Worm (Caenorhabditis elegans): ENCODE results near the gene tbx-2.

tbx-2 gene

DNA sequence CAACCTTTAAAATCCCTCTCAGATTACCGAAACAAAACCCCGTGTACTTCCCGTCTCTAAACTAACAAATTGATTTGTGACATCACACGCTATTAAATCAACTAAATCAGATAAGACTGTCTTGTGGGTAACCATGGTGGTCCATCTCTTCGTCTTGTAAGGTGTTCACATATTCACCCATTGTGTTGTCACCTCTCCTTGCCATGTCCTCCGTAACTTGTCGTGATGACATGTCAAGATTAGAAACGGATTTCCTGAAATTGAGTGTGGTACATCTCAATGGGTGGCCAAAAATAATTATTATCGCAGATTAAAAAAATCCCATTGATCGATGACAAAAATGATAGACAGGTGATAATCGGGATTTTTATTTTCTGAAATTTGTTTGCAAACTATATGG, 11.7 kb downstream of the tbx-2 start:
- TF ChIP-seq elt-1 (tag; optimal IDR thresholded peaks at IDR 0.05; ENCODE audit: borderline replicate concordance, insufficient read depth) (peak; percentile 68), lin-13 (tag; optimal IDR thresholded peaks at IDR 0.05) (no peak), nhr-2 (tag; optimal IDR thresholded peaks at IDR 0.05) (peak; percentile 33), unc-62 (GFP tag; optimal IDR thresholded peaks at IDR 0.05) (peak; percentile 42)

DNA sequence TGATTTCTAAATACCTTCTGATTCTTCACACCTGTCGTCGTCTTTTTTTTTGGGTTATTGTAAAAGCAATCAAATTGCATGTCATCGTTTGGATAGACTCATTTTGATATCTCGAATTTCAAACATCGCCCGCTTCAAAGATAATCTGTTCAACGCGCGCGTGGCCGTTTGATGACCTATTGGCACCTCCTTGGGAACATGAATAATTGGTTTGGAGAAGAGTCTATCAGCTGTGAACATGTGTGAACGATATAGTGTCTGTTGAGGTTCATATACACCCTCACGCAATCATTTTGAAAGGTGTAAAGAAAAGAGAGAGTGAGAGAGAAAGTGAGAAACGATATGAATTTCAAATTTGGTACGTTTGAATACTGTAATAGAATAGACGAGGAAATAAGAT, 15.5 kb downstream of the tbx-2 start:
- TF ChIP-seq nhr-2 (tag; optimal IDR thresholded peaks at IDR 0.05) (peak; percentile 24), mab-5 (tag; optimal IDR thresholded peaks at IDR 0.05) (no peak), lin-32 (GFP tag; optimal IDR thresholded peaks at IDR 0.05) (peak; percentile 84)

DNA sequence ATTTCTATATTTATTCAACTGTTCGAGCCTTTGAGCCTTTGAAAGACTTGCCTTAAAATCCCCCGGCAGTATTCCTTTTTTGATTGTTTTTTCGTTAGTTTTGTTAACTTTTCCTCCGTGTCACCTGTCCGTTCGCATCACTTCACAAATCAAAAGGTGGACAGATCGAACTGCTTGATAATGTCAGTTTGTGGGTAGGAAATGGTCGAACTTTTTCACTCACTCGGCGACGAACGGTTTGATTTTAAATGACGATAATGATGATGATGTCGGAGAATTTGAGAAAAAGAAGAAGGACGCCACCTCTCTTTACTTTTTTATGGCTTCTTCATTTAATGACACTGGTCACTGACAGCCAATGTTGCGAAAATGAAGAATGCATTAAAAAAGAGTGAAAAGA, 17.0 kb downstream of the tbx-2 start:
- TF ChIP-seq drap-1 (GFP tag; optimal IDR thresholded peaks at IDR 0.05) (no peak), zip-8 (tag; optimal IDR thresholded peaks at IDR 0.05) (no peak), lin-32 (GFP tag; optimal IDR thresholded peaks at IDR 0.05) (no peak), blmp-1 (tag; optimal IDR thresholded peaks at IDR 0.05) (no peak), ceh-39 (tag; optimal IDR thresholded peaks at IDR 0.05) (no peak)

DNA sequence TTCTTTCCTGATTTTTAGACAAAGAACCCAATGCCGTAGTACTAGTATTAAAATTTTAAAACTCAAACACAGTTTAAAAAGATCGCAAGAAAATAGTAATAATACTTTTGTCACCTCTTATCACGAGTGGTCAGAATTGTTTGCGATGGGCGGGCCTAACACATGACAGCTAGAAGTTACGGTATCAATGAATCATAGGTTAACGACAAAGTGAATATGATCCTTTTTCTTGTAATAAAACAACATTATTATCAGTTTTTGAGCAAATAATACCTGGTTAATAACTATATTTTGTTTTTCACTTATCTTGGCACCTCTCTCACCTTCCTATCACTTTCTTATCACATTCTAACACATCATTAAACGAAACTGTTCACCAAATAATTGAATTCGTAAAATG, 23.1 kb downstream of the tbx-2 start:
- TF ChIP-seq ceh-43 (GFP tag; optimal IDR thresholded peaks at IDR 0.05): no peak
- no peak for TF ChIP-seq hlh-1 (tag; optimal IDR thresholded peaks at IDR 0.05)
- TF ChIP-seq ceh-39 (tag; optimal IDR thresholded peaks at IDR 0.05): no peak
- no peak for TF ChIP-seq mls-2 (tag; optimal IDR thresholded peaks at IDR 0.05)
- no peak for TF ChIP-seq elt-3 (tag; optimal IDR thresholded peaks at IDR 0.05)
- TF ChIP-seq snpc-4 (tag; optimal IDR thresholded peaks at IDR 0.05): no peak
- no peak for TF ChIP-seq nhr-76 (tag; optimal IDR thresholded peaks at IDR 0.05)
- no peak for TF ChIP-seq ceh-83 (GFP tag; optimal IDR thresholded peaks at IDR 0.05)
- TF ChIP-seq zip-8 (tag; optimal IDR thresholded peaks at IDR 0.05): no peak

DNA sequence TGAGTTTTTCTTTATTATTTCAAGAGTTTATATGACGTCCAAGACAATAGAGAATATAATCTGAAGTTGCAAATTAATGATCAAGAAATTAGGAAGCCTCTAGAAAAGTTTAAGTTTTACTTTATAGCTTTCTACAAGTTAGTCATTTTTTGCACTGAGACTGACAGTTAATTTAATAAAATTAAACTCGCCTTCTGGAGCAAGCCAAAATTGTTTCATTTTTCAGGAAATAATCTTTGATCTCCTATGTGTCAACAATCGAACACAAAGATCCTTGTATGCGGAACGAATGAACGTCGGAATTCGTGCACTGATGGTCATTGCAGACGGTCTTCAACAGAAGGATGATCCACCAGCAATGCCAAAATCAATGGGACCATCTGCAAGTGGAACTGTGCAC, 23.7 kb downstream of the tbx-2 start:
- TF ChIP-seq blmp-1 (tag; optimal IDR thresholded peaks at IDR 0.05) (no peak), unc-120 (tag; optimal IDR thresholded peaks at IDR 0.05; ENCODE audit: poor library complexity, severe bottlenecking) (no peak), unc-62 (GFP tag; optimal IDR thresholded peaks at IDR 0.05) (no peak), ceh-43 (GFP tag; optimal IDR thresholded peaks at IDR 0.05) (no peak), sem-2 (GFP tag; optimal IDR thresholded peaks at IDR 0.05) (no peak), zip-8 (tag; optimal IDR thresholded peaks at IDR 0.05) (no peak), nhr-28 (tag; optimal IDR thresholded peaks at IDR 0.05) (no peak), bed-3 (GFP tag; optimal IDR thresholded peaks at IDR 0.05) (no peak), mab-5 (tag; optimal IDR thresholded peaks at IDR 0.05) (no peak), lin-13 (tag; optimal IDR thresholded peaks at IDR 0.05) (no peak), nhr-237 (tag; optimal IDR thresholded peaks at IDR 0.05) (no peak), nhr-12 (tag; optimal IDR thresholded peaks at IDR 0.05) (no peak), M03D4.4 (tag; optimal IDR thresholded peaks at IDR 0.05) (no peak), pha-4 (tag; optimal IDR thresholded peaks at IDR 0.05) (no peak)

DNA sequence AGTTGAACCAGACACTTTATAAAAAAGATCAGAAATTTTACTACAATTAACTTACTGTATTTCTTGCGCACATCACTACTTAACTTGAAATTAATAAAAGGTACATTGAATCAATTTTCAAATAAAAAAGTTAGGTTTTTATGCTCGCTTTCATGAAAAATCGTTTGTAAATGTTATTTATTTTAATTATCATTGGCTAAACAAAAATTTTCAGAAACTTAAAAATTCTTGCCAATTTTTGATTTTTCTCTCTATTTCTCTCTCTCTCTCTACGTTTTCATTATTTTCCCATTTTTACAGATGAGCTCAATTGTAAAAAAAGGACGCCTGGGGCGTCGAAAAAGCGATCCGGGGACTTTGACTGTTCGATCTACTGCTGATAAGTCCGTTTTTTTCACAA, 26.7 kb downstream of the tbx-2 start, which contains the start of gene sax-2:
TSS of gene sax-2 (plus strand) at position 301 of the 400 bp plus-strand sequence.
- TF ChIP-seq pha-4 (tag; optimal IDR thresholded peaks at IDR 0.05): no peak
- no peak for TF ChIP-seq cnd-1 (tag; optimal IDR thresholded peaks at IDR 0.05)
- TF ChIP-seq unc-62 (GFP tag; optimal IDR thresholded peaks at IDR 0.05): no peak
- no peak for TF ChIP-seq tbx-8 (GFP tag; optimal IDR thresholded peaks at IDR 0.05)
- TF ChIP-seq mep-1 (tag; optimal IDR thresholded peaks at IDR 0.05): no peak
- TF ChIP-seq elt-1 (tag; optimal IDR thresholded peaks at IDR 0.05; ENCODE audit: borderline replicate concordance, insufficient read depth): no peak
- TF ChIP-seq M03D4.4 (tag; optimal IDR thresholded peaks at IDR 0.05): no peak
- TF ChIP-seq nhr-12 (tag; optimal IDR thresholded peaks at IDR 0.05): no peak
- no peak for TF ChIP-seq ceh-83 (GFP tag; optimal IDR thresholded peaks at IDR 0.05)
- no peak for TF ChIP-seq zip-8 (tag; optimal IDR thresholded peaks at IDR 0.05)
- TF ChIP-seq nhr-2 (tag; optimal IDR thresholded peaks at IDR 0.05): no peak
- no peak for TF ChIP-seq hlh-1 (tag; optimal IDR thresholded peaks at IDR 0.05)
- no peak for TF ChIP-seq ceh-43 (GFP tag; optimal IDR thresholded peaks at IDR 0.05)
- TF ChIP-seq lin-32 (GFP tag; optimal IDR thresholded peaks at IDR 0.05): no peak

DNA sequence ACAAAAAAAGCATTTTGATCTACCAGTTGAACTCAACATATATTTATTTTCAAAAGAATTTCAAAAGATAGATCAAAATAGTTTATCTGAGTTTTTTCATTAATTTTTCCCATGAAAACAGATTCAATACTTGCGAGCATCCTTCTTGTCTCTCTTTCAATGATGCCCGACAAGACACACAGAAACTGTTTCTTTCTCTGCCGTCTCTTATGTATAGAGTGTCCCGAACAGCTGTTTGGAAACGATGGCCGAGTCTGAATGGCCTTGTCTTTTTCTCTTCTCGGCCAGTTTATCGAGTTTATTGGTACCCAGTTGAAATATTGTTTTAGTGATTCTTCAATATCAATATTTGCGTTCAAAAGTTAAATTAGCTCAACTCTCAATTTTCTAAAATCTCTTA, 27.4 kb downstream of the tbx-2 start:
- peak; percentile 76 for TF ChIP-seq mep-1 (tag; optimal IDR thresholded peaks at IDR 0.05)
- TF ChIP-seq elt-1 (tag; optimal IDR thresholded peaks at IDR 0.05; ENCODE audit: borderline replicate concordance, insufficient read depth): peak; percentile 55
- TF ChIP-seq cnd-1 (tag; optimal IDR thresholded peaks at IDR 0.05): peak; percentile 84
- TF ChIP-seq lin-32 (GFP tag; optimal IDR thresholded peaks at IDR 0.05): peak; percentile 79
- peak; percentile 99 for TF ChIP-seq hlh-1 (tag; optimal IDR thresholded peaks at IDR 0.05)
- TF ChIP-seq unc-120 (tag; optimal IDR thresholded peaks at IDR 0.05; ENCODE audit: poor library complexity, severe bottlenecking): peak; percentile 40
- TF ChIP-seq ztf-11 (tag; optimal IDR thresholded peaks at IDR 0.05): no peak
- peak; percentile 48 for TF ChIP-seq ces-1 (GFP tag; optimal IDR thresholded peaks at IDR 0.05)
- no peak for TF ChIP-seq sptf-1 (tag; optimal IDR thresholded peaks at IDR 0.05)
